Fruit fly (Drosophila melanogaster): ENCODE results near the gene tin.

dm6 chr3R:21379927-21380326, 1.1 kb downstream of the tin start:
- TF ChIP-seq psq (optimal IDR thresholded peaks at IDR 0.05) (no peak), h (optimal IDR thresholded peaks at IDR 0.05) (no peak), Myc (optimal IDR thresholded peaks at IDR 0.05) (no peak), ttk (optimal IDR thresholded peaks at IDR 0.05) (no peak), Sin3A (optimal IDR thresholded peaks at IDR 0.05) (no peak), insv (optimal IDR thresholded peaks at IDR 0.05) (no peak)
